Fruit fly (Drosophila melanogaster) whole organism, pupa: Measurements from ENCODE around the gene CG32320.

Source experiments
- CG10348 ChIP-seq: fragments of 200-800 bp; sonication (Bioruptor generic); IDR thresholded peaks from 2 replicates; pipeline ENCODE4 v1.3.6; 2022; ENCODE audit warnings: missing biosample characterization, missing genetic modification characterization
- CG14655 ChIP-seq: fragments of 200-800 bp; sonication (Bioruptor generic); optimal IDR thresholded peaks from 3 replicates; lab custom pipeline; 2017; ENCODE audit warnings: mild to moderate bottlenecking, missing biosample characterization, missing genetic modification reagents, missing genetic modification characterization
- EcR ChIP-seq: fragments of 200-800 bp; sonication (Bioruptor generic); optimal IDR thresholded peaks from 3 replicates; lab custom pipeline; 2019; ENCODE audit warnings: missing biosample characterization, missing genetic modification characterization, mild to moderate bottlenecking, moderate library complexity, missing genetic modification reagents
- Ets98B ChIP-seq: fragments of 200-800 bp; sonication (Bioruptor generic); IDR thresholded peaks from 2 replicates; pipeline ENCODE4 v1.3.6; 2022; ENCODE audit warnings: missing biosample characterization, missing genetic modification characterization
- fd96Ca ChIP-seq: fragments of 200-800 bp; sonication (Bioruptor generic); IDR thresholded peaks from 3 replicates; pipeline ENCODE4 v1.3.6; 2022; ENCODE audit warnings: missing biosample characterization, missing genetic modification characterization
- gl ChIP-seq: fragments of 200-800 bp; sonication (Bioruptor generic); optimal IDR thresholded peaks from 2 replicates; lab custom pipeline; 2018; ENCODE audit warnings: missing biosample characterization, mild to moderate bottlenecking, missing genetic modification characterization

DNA sequence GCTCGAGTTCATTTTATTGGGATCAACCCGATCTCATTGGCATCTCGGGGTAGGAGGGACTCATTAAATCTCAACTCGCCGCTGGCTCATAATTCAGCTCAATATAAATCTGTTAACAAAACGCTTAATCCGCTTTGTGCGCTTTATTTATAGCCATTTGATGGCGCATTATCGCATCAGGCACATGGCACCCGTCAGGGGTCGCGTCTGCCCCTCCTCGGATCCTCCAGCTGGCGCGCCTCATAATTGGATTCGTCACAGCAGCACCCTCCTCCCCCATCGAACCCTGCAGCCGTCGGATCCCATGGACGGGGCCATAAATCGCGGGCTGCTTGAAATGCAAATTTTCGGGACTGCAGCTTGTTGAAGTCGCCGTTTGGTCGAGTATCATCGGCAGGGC, 8.0 kb upstream of the CG32320 start:
- TF ChIP-seq CG14655 (GFP tag; lab: Kevin White, UChicago) (no peak), fd96Ca (GFP tag; lab: Robert Waterston, UW) (no peak), gl (no peak), CG10348 (GFP tag; lab: Robert Waterston, UW) (no peak), Ets98B (GFP tag; lab: Robert Waterston, UW) (no peak), EcR (GFP tag; lab: Kevin White, UChicago) (no peak)
